Fruit fly (Drosophila melanogaster) Kc167 (cell line): ENCODE measurements around the gene lsn.

Source experiments
- Myc ChIP-seq: fragments of >200 bp; optimal IDR thresholded peaks from 2 replicates; lab custom pipeline; 2017; ENCODE audit warnings: missing external identifiers
- Sin3A ChIP-seq: fragments of >200 bp; optimal IDR thresholded peaks from 2 replicates; lab custom pipeline; 2018; ENCODE audit warnings: missing external identifiers
- h ChIP-seq: fragments of >200 bp; optimal IDR thresholded peaks from 3 replicates; lab custom pipeline; 2018; ENCODE audit warnings: missing external identifiers
- insv ChIP-seq: fragments of >200 bp; optimal IDR thresholded peaks from 3 replicates; lab custom pipeline; 2018; ENCODE audit warnings: missing external identifiers
- psq ChIP-seq: fragments of >200 bp; optimal IDR thresholded peaks from 2 replicates; lab custom pipeline; 2017; ENCODE audit warnings: missing external identifiers
- ttk ChIP-seq: sonication (Bioruptor generic); optimal IDR thresholded peaks from 2 replicates; lab custom pipeline; 2017; ENCODE audit warnings: missing external identifiers

lsn gene

DNA sequence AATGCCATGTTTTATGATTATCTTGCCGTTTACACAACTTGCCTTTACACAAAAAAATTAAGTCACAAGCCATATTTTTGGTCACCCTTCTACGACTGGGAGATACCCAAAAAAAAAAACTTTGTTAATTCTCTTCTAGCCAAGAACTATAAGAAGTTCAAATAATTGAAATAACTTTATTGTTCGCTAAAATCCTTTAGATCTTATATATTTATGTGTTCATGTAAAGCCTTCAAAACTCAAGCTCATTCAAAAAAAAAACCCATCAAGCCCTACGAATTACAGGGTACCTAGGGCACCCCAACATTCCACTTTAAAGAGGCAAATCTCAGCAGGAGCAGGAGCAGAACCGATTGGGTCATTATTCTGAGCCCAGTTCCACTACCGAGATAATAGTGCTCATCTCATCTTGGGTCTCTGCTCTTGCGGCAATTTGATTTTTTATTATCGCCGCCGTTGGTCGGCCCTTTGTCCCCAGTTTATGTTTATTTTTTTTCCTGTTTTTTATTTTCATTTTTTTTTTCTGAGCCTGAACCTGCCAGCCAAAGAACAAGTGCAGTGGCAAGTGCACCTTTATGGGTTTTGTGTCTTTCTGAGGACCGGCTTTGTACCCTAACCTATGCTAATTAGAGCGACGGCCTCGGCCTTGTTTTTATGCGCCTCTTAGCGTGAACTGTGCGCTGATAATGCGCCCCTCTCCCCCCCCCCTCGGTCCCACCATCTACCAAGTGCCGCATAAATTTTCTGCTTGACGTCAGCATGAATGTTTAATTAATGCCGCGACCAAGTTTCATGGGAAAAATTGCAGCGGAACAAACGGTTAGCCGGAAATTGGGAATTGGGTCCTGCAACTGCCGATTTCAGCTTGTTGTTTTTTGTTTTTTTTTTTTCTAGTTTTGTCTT is 23.2 kb upstream of the lsn start:
- no peak for TF ChIP-seq psq
- no peak for TF ChIP-seq h
- TF ChIP-seq Sin3A (lab: Kevin White, UChicago), result no peak
- no peak for TF ChIP-seq Myc (lab: Kevin White, UChicago)
- TF ChIP-seq insv (lab: Kevin White, UChicago), result no peak
- no peak for TF ChIP-seq ttk (lab: Kevin White, UChicago)

DNA sequence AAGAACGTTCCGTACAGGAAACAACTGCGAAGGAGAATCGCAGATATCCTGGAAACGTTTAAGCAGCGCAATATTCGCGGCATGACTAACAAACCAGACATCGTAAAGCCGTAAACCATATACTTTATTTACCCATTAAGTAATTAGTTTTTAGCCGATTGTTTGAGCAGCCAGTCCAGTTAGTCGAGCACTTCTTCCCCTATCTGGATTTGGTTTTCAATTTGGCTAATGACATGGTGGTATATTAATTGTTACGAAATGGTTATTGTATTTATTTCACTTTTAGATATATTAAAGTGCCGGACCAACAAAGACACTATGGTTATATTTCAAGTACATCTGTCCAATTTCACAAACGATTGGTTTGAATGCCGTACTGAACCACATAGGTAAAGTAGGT is 21.3 kb upstream of the lsn start, which contains the start of gene Gr93b:
TSS of gene Gr93b (minus strand) at position 101 of the 400 bp plus-strand sequence.
- TF ChIP-seq Myc (lab: Kevin White, UChicago) (no peak), Sin3A (lab: Kevin White, UChicago) (no peak), psq (no peak), insv (lab: Kevin White, UChicago) (no peak), h (no peak), ttk (lab: Kevin White, UChicago) (no peak)

DNA sequence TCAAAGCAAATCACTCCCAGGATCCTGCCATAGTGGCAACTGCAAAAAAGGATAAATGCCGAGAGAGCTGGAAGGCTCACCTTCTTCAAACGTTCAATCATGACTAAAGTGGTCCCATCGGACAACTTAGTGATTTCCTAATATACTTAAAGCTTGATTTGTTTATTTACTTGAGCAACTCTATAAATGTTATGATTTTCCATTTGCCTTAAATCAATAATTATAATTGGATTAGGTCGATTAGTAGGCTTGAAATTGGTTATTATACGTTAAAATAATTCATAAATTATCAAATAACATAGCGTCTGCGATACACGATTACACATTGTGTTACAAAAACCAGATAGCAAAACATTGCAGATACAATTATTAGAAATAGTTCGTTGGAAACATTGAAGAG is 19.8 kb upstream of the lsn start, which contains the start of gene Gr93c:
TSS of gene Gr93c (minus strand) at position 101 of the 400 bp plus-strand sequence.
- TF ChIP-seq insv (lab: Kevin White, UChicago) (no peak), h (no peak)

DNA sequence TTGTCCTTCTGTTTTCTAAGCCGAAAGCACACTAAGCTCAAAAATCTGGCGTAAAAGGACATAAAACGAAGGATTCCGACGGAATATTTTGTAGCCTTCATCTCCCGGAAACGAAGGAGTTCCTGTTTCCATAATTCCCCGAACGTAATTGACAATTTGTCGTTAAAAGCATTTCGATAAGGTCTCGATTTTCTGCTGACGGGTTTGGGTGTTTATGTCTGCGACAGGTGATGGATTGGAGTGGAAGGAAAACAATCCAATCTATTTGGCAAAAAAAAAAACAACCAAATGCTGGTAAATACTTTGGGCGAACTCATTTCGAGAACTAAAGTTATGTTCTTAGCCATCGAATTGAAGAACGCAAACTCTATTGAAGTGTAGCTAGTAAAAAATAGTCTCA is 18.4 kb upstream of the lsn start, which contains the start of gene Gr93d:
TSS of gene Gr93d (minus strand) at position 101 of the 400 bp plus-strand sequence.
- TF ChIP-seq ttk (lab: Kevin White, UChicago) (no peak), insv (lab: Kevin White, UChicago) (no peak), Myc (lab: Kevin White, UChicago) (no peak), h (no peak), psq (no peak), Sin3A (lab: Kevin White, UChicago) (no peak)

DNA sequence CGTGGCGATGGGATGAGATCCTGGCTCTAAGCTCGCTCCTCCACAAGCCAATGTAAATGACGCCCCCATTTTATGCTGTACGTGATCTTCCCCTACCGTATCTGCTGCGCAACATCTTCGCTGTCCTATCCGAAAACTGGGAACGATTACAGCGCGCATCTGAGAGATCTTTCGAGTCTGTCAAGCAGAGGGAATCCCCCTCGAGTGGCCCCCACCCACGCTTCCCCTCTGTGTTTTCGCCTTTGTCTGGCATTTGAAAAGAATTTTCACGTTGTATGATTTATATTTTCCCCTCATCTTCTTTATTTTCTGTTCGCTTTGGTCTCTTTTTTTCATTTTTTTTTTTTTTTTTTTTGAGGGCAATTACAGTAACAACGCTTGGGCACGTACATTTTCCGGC is 17.5 kb upstream of the lsn start:
- TF ChIP-seq Myc (lab: Kevin White, UChicago) (no peak), h (no peak), ttk (lab: Kevin White, UChicago) (no peak), psq (no peak)

DNA sequence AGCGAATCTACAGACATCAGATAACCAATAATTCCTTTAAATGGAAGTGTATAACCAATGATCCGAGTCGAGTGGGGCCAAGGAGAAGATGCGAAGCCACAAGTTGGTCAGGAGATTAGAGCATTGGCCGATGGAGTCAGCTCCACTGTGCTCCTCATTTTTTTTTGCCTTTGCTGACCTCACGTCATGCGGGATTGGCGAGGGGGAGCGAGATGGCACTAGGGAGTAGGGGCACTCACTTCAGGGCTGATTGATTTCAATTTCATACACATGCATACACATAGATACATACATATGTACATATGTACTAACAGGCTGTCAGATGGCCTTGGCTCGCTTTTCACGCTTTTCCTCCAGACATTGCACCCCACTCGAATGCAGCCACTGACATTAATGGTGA is 16.7 kb upstream of the lsn start:
- TF ChIP-seq Sin3A (lab: Kevin White, UChicago) (no peak), psq (no peak), h (no peak), insv (lab: Kevin White, UChicago) (no peak), ttk (lab: Kevin White, UChicago) (no peak)

DNA sequence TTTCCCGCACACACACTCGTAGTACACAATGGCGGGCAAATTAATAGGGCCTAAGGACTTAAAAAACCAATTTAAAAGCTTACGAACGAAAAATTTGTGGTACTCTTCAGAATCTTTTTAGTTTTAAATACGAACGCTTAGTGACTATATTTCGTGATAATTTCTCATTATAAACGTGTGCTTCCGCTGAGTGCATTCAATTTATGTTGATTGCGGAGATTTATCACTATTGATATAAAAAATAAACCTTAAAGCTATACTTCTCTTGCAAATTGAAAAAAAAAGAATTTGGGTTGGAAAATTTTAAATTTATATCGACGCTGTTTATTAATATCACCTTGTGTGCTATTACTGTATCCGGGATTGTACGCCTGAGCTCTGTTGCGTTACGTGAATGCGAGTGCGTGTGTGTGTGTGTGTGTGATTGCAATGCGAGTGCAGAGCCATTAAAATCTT is 16.0 kb upstream of the lsn start:
- TF ChIP-seq Myc (lab: Kevin White, UChicago) (no peak), psq (no peak)

DNA sequence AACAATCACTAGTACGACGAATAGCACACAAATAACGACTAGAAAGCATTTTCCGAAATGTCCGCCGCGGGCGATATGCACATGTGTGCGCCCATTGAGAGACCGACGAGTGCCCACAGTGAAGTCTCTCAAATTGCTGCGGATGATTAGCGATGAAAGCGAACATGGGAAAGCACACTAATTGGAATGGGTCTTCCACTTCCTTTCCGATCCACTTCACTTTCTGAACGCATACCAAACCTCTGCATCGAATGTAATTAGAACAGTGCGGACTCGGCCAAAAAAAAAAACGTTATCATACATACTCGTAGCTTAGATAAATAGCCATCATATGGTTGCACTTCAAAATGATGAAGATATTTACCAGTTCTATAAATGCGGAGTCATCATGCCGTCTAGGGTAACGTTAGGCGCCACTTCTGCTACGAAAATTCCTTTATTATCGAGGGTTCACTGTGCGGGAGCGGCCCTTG is 14.9 kb upstream of the lsn start:
- no peak for TF ChIP-seq Sin3A (lab: Kevin White, UChicago)
- no peak for TF ChIP-seq h
- TF ChIP-seq psq, result no peak
- no peak for TF ChIP-seq ttk (lab: Kevin White, UChicago)
- TF ChIP-seq Myc (lab: Kevin White, UChicago), result no peak
- no peak for TF ChIP-seq insv (lab: Kevin White, UChicago)

DNA sequence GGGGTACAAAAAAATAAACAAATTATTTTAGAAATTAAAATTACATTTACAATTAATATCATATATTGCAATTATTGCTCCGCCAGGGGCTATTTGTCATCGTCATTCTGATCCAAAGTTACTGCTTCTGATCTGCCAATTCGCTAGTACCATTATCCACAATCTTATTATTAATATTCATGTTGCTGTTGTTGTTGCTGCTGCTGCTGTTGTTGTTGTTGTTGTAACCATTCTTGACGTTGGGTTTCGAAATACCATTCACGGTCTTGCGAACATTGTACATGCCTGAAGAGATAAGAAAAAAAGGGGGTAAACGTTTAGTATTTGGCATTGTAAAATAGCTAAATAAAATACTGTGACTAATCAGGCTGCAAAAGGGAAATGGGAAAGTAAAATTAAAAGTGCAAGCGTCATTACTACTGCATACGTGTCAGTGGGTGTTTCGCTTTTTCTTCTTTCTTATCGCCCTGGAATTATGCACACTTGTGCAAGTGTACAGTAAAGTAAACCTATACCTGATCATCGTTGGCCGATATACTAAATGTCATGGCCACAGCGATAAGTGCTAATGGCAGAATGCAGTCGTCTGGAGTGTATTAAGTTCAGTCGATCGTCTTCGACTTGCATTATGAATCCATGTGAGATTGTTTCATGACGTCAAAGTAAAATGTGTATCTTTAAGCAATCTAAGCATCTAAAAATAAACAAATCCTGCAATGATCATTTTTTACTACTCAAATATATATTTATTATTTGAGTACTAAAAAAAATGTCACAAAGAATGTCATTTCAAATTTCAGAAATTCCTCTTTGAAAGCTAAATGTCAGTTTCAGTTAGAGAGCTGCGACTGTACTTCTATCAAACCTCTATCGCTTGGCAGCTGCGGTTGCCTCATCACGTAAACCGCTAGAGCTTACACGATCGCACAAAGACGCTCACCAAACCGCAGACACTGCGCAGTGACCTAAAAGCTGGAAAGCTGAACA is 13.1 kb upstream of the lsn start:
- TF ChIP-seq Myc (lab: Kevin White, UChicago) (no peak), Sin3A (lab: Kevin White, UChicago) (no peak), ttk (lab: Kevin White, UChicago) (no peak)

DNA sequence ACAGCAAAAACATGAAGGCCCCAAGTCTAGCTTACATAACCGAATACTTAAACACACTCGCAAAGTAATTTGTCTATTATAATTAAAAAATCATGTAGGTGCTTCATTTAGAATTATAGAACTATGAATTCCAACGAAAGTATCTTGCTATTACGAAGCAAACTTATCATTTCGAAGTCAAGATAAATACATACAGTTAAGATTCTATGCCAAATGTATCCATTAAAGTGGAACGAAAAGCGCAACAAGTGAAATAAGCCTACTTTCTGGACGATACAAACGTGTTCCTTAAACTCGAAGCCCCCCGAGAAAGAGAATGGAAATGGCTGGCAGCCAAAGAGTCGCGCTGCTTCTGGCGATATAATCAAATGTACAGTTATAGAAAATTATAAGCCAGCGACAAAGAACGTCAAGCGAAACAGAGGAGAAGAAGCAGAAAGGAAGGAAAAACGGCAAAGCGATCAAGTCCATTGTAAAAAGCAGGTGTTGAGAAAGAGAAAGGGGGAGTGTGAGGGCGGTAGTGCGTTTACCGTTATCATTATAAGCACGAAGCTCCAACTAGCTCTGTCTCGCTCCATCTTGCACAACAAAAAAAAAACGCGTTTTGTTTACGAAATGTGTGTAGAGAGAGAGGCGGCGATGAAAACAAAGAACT is 12.3 kb upstream of the lsn start:
- no peak for TF ChIP-seq insv (lab: Kevin White, UChicago)
- TF ChIP-seq Sin3A (lab: Kevin White, UChicago), result no peak
- TF ChIP-seq ttk (lab: Kevin White, UChicago), result no peak

DNA sequence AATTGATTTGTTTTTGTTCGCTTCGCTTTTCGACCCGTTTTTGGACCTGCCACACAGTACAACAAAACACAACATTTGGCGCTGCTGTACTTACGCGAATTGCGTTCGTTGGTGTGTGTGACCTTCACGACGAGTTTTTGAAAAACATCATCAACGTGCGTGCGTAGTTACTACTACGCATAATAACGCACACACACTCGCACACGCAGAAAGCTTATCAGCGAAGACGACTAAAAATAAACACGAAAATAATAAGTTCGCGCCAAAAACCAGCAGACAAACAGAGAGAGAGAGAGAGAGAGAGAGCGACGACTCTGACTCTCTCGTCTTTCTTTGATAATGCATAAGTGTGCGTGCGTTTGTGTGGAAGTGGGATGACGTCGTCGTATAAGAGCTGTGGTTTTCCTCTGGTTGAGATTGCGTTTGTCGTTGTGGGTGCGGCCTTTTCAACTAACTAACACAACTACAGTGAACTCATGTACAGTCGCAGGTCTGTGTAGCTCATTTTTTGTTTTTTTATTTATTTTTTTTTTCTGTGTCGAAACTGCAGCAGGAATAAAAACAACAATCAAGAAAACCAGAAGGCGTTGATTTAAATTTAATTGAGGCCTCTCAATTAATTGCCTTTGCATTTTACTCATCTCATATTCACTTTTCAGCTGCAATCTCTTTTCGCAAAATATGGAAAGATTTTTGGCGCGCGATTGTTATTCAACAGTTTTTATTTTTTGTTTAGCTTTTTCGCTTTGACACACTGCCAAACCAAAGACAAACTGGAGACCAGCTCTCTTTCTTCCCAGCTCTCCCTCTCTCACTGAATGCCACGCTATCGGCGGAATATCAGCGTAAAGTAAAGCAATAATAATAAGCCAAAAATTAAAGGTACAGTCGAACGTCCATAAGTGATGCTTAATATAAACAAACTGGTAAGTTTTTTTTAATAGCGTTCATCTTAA is 11.1 kb upstream of the lsn start:
- TF ChIP-seq Sin3A (lab: Kevin White, UChicago), result no peak
